Worm (Caenorhabditis elegans) whole organism, young adult: Measurements from ENCODE around the gene F14F3.5.

ENCODE experiments used
- F37B4.10 ChIP-seq: fragments of 200-800 bp; sonication (Bioruptor generic); IDR thresholded peaks from 2 replicates; pipeline ENCODE4 v1.3.6; 2022; ENCODE audit warnings: missing genetic modification characterization, missing compliant biosample characterization
- Y67H2A.10 ChIP-seq: fragments of 200-800 bp; sonication (Bioruptor generic); conservative IDR thresholded peaks from 2 replicates; pipeline ENCODE4 v1.3.6; 2022; ENCODE audit warnings: missing genetic modification reagents, missing genetic modification characterization, missing compliant biosample characterization
- ama-1 ChIP-seq, 3 experiments: fragments of 150-350 bp in 1 of 3; sonication (generic microtip) in 2 of 3; optimal IDR thresholded peaks; 2 replicates each; lab custom pipeline; 2014 to 2018; ENCODE audit warnings: missing biosample characterization in 2 of 3, missing genetic modification characterization in 2 of 3, missing genetic modification reagents in 2 of 3
- ceh-40 ChIP-seq: fragments of 200-800 bp; sonication (Bioruptor generic); IDR thresholded peaks from 2 replicates; pipeline ENCODE4 v1.3.6; 2022; ENCODE audit warnings: missing genetic modification characterization, missing compliant biosample characterization
- dpl-1 ChIP-seq: fragments of 150-350 bp; optimal IDR thresholded peaks from 2 replicates; lab custom pipeline; 2014; ENCODE audit warnings: missing biosample characterization, missing genetic modification reagents, missing genetic modification characterization
- lag-1 ChIP-seq: fragments of 200-800 bp; sonication (Bioruptor generic); IDR thresholded peaks from 2 replicates; pipeline ENCODE4 v1.3.6; 2022; ENCODE audit warnings: missing genetic modification reagents, missing genetic modification characterization, missing compliant biosample characterization
- lsy-27 ChIP-seq: sonication (generic microtip); optimal IDR thresholded peaks from 2 replicates; lab custom pipeline; 2017; ENCODE audit warnings: missing genetic modification characterization, mild to moderate bottlenecking, missing compliant biosample characterization, antibody characterized with exemption, missing genotype, borderline replicate concordance; ENCODE audit not compliant: insufficient read depth
- pha-4 ChIP-seq: fragments of 150-350 bp; sonication (generic microtip); optimal IDR thresholded peaks from 2 replicates; lab custom pipeline; 2014; ENCODE audit warnings: missing biosample characterization, missing genetic modification reagents, missing genetic modification characterization
- snpc-4 ChIP-seq, 5 experiments: fragments of 150-350 bp in 1 of 5; sonication (generic microtip) in 4 of 5; optimal IDR thresholded peaks; 2 replicates each; lab custom pipeline; 2014 to 2018; ENCODE audit warnings: missing genetic modification characterization in 5 of 5, missing biosample characterization in 3 of 5, antibody characterized with exemption in 2 of 5, mild to moderate bottlenecking in 2 of 5, missing compliant biosample characterization in 2 of 5, missing genotype in 2 of 5, moderate library complexity in 2 of 5, missing genetic modification reagents in 1 of 5
- somi-1 ChIP-seq: fragments of 200-800 bp; sonication (Bioruptor generic); optimal IDR thresholded peaks from 2 replicates; lab custom pipeline; 2018; ENCODE audit warnings: mild to moderate bottlenecking, missing genetic modification characterization, missing compliant biosample characterization
- unc-62 ChIP-seq: fragments of 150-350 bp; optimal IDR thresholded peaks from 2 replicates; lab custom pipeline; 2014; ENCODE audit warnings: missing biosample characterization, missing genetic modification reagents, missing genetic modification characterization
- xnd-1 ChIP-seq: sonication (generic microtip); optimal IDR thresholded peaks from 2 replicates; lab custom pipeline; 2016; ENCODE audit warnings: missing genotype, missing genetic modification reagents, missing genetic modification characterization, missing compliant biosample characterization
- ztf-28 ChIP-seq: fragments of 200-800 bp; sonication (Bioruptor generic); IDR thresholded peaks from 2 replicates; pipeline ENCODE4 v1.3.6; 2022; ENCODE audit warnings: missing genetic modification reagents, missing genetic modification characterization, missing compliant biosample characterization

DNA sequence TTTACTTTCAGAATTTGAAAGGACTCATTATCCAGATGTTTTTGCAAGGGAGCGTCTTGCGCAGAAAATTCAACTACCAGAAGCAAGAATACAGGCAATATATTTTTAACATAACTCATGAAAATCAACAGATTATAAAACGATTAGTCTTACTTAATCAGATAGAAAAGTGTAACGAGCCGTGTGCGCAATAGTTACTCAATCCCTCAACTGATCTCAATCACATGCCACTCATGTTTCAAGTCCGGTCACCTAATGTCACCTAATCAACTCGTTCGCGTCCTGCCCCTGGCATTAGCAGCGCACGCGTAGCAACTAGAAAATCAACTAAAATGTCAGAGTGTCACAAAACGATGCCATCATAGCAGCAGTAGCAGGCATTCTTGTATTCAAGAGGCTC, 12.5 kb downstream of the F14F3.5 start:
- no peak for TF ChIP-seq lag-1 (GFP tag; lab: Robert Waterston, UW)
- no peak for TF ChIP-seq F37B4.10 (GFP tag; lab: Robert Waterston, UW)
- no peak for TF ChIP-seq xnd-1 (tag; lab: Kevin White, UChicago)
- TF ChIP-seq dpl-1 (GFP tag; lab: Kevin White, UChicago) = no peak
- no peak for TF ChIP-seq somi-1
- TF ChIP-seq pha-4 = no peak
- no peak for TF ChIP-seq snpc-4 (GFP tag; optimal IDR thresholded peaks at IDR 0.05; lab: Kevin White, UChicago)
- no peak for TF ChIP-seq snpc-4 (tag; optimal IDR thresholded peaks at IDR 0.05; lab: Kevin White, UChicago)
- no peak for TF ChIP-seq unc-62
- TF ChIP-seq lsy-27 (tag; lab: Kevin White, UChicago) = no peak
- TF ChIP-seq ceh-40 (GFP tag; lab: Robert Waterston, UW) = no peak
- TF ChIP-seq ztf-28 (GFP tag; lab: Robert Waterston, UW) = no peak
- TF ChIP-seq Y67H2A.10 (GFP tag; lab: Robert Waterston, UW) = no peak
- TF ChIP-seq ama-1 (optimal IDR thresholded peaks at IDR 0.05; lab: Kevin White, UChicago) = no peak
- no peak for TF ChIP-seq ama-1 (GFP tag; optimal IDR thresholded peaks at IDR 0.05; lab: Kevin White, UChicago)
